Worm (Caenorhabditis elegans): Measurements from ENCODE around the gene math-34.
"Not testable (repeated sequence)": the region's sequence is repeated elsewhere in the genome, so short reads cannot be mapped to it uniquely, and the experiment has no call there.

Gene math-34

ce11 chrII:1028602-1029001 lies at the start of gene math-34:
TSS of gene math-34 (plus strand) at chrII:1028972.
- no peak for TF ChIP-seq mxl-3 (GFP tag; optimal IDR thresholded peaks at IDR 0.05)
- TF ChIP-seq mdl-1 (tag; optimal IDR thresholded peaks at IDR 0.05), result no peak
- TF ChIP-seq tra-1 (GFP tag; IDR thresholded peaks at IDR 0.05), result 0 out of 2 replicates have a peak, but pooled peaks have one; percentile 23
- TF ChIP-seq T26A8.4 (GFP tag; IDR thresholded peaks at IDR 0.05), result no peak
- no peak for TF ChIP-seq spr-3 (GFP tag; optimal IDR thresholded peaks at IDR 0.05)
- peak; percentile 65 for TF ChIP-seq nhr-28 (tag; optimal IDR thresholded peaks at IDR 0.05)
- no peak for TF ChIP-seq zfp-2 (tag; optimal IDR thresholded peaks at IDR 0.05)
- TF ChIP-seq daf-16 (GFP tag; optimal IDR thresholded peaks at IDR 0.05), result no peak
- peak; percentile 68 for TF ChIP-seq daf-16 (tag; optimal IDR thresholded peaks at IDR 0.05)
- TF ChIP-seq ztf-7 (tag; optimal IDR thresholded peaks at IDR 0.05), result no peak
- TF ChIP-seq fkh-10 (GFP tag; optimal IDR thresholded peaks at IDR 0.05), result no peak
- no peak for TF ChIP-seq zip-11 (GFP tag; IDR thresholded peaks at IDR 0.05)
- no peak for TF ChIP-seq zfp-3 (GFP tag; conservative IDR thresholded peaks at IDR 0.05)
- peak; percentile 52 for TF ChIP-seq pqm-1 (tag; optimal IDR thresholded peaks at IDR 0.05)
- TF ChIP-seq dmd-6 (GFP tag; IDR thresholded peaks at IDR 0.05), result peak; percentile 68
- no peak for TF ChIP-seq lin-39 (tag; optimal IDR thresholded peaks at IDR 0.05)
- TF ChIP-seq lin-29 (GFP tag; IDR thresholded peaks at IDR 0.05), result no peak
- peak; percentile 41 for TF ChIP-seq nhr-77 (tag; optimal IDR thresholded peaks at IDR 0.05)

DNA sequence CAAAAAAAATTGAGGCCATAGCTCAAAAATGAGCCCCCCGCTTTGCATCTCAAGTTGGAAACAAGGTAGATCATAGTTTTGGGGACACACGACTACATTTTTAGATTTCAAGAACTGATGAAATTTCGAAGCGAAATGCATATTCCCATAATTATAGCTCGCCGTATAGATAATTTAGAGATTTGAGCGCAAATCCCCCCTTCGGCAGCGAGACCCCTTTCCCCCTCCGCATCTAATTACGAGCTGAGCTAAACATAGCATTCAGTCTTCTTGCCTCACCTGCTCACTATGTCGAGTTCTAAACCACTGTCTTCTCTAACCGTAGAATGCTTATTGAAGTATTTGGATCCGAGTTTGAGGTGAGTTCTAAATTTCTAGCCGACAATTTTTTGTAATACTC lies 49.6 kb upstream of the math-34 start, which contains the start of the genes fbxc-17 and fbxc-15:
fbxc-17 (minus strand) TSS at position 101 of the 400 bp plus-strand sequence.
fbxc-15 (plus strand) TSS at position 289 of the 400 bp plus-strand sequence.
- TF ChIP-seq daf-16 (GFP tag; optimal IDR thresholded peaks at IDR 0.05) (no peak), daf-16 (tag; optimal IDR thresholded peaks at IDR 0.05) (no peak), lin-1 (GFP tag; IDR thresholded peaks at IDR 0.05) (no peak), F49E8.2 (tag; optimal IDR thresholded peaks at IDR 0.05; ENCODE audit: borderline replicate concordance) (no peak), nhr-76 (tag; optimal IDR thresholded peaks at IDR 0.05) (no peak), rbr-2 (tag; optimal IDR thresholded peaks at IDR 0.05) (no peak), jun-1 (tag; optimal IDR thresholded peaks at IDR 0.05) (no peak), hlh-11 (tag; optimal IDR thresholded peaks at IDR 0.05) (no peak), T26A8.4 (GFP tag; IDR thresholded peaks at IDR 0.05) (no peak), hlh-30 (tag; optimal IDR thresholded peaks at IDR 0.05; ENCODE audit: insufficient read depth) (no peak), ama-1 (optimal IDR thresholded peaks at IDR 0.05) (no peak), mes-2 (tag; optimal IDR thresholded peaks at IDR 0.05; ENCODE audit: poor library complexity, severe bottlenecking) (no peak), ceh-82 (tag; optimal IDR thresholded peaks at IDR 0.05) (no peak), aly-2 (tag; optimal IDR thresholded peaks at IDR 0.05) (no peak), lir-3 (tag; optimal IDR thresholded peaks at IDR 0.05) (no peak), T20F7.1 (GFP tag; optimal IDR thresholded peaks at IDR 0.05) (no peak), snpc-4 (tag; optimal IDR thresholded peaks at IDR 0.05) (no peak), lin-29 (GFP tag; IDR thresholded peaks at IDR 0.05) (no peak), hif-1 (tag; optimal IDR thresholded peaks at IDR 0.05) (no peak)

DNA sequence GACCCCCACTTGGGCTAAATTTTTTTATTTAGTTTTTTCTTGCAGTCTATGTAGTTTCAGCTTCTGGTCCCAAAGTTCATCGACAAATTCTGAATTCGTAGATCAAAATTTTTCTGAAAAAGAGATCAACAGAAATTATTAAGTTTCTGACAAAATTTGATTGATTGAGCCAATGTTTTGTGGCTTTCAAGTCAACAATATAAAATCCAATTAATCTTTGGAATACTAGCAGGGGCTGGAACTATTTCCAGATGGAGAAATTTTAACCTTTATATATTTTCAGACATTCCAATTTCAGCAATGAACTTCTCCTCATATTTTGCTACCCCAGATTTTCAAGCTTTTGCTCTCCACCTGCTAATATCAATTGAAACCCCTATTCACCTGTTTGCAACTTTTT lies 45.9 kb upstream of the math-34 start, which contains the start of gene srh-274:
srh-274 (plus strand) TSS at position 301 of the 400 bp plus-strand sequence.
- peak; percentile 45 for TF ChIP-seq aha-1 (tag)
- TF ChIP-seq F49E8.2 (tag; optimal IDR thresholded peaks at IDR 0.05; ENCODE audit: borderline replicate concordance), result no peak
- no peak for TF ChIP-seq dmd-8 (GFP tag; IDR thresholded peaks at IDR 0.05)
- TF ChIP-seq set-16 (GFP tag; IDR thresholded peaks at IDR 0.05), result no peak
- TF ChIP-seq lin-1 (GFP tag; IDR thresholded peaks at IDR 0.05), result no peak
- TF ChIP-seq tra-1 (GFP tag; IDR thresholded peaks at IDR 0.05), result no peak

DNA sequence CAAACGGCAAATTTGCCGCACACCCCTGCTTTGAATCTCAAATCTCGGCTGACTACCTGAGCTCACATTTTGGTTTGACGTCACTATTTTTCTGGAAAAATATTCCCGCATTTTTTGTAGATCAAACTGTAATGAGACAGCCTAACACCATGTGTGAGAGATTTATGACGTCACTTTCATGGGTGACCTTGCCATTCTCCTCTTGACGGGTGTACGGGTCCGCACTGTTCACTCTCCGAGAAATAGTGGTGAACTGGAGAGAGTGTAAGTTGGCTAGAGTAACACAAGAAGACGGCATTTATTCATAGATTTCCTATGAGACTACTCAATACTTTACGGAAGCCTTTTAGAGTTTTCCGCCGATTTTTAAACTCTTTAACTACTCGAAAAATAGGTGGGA lies 43.1 kb upstream of the math-34 start, which contains the start of gene fbxc-40:
fbxc-40 (plus strand) TSS at position 301 of the 400 bp plus-strand sequence.
- not testable (repeated sequence) for TF ChIP-seq ceh-62 (tag; optimal IDR thresholded peaks at IDR 0.05); vab-7 (GFP tag; IDR thresholded peaks at IDR 0.05); nhr-111 (GFP tag; optimal IDR thresholded peaks at IDR 0.05)
